Fruit fly (Drosophila melanogaster): ENCODE results near the gene Galk.
A peak's percentile ranks its signal among the peaks of the same experiment; 100 is the strongest.

Galk gene

DNA sequence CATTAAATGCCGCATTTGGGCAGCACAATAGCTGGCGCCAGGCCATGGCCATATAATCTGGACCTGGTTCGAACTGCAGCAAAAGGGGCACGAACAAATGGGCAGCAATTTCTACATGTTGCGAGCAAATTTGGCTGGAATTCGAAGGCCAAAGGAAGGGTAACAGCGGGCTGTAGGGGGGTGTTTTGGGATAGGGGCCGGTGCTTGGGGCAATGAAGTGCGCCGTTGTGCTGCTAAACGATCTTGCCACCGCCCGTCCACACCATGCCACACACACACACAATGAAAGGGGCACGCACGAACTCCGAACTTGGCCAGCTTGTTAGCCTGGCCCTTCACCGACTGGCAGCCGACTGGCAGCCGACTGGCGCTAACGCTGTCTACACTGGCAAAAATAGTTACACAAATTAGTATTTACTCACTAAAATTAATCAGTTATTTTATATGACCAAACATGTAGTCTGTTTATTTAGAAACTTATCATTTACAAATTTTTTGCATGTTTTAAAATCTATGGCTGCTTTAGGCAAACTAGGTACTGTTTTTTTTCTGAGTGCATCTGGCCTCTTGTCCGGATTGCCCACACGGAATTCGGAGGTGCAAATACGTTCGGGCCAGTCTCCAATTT lies 48.2 kb upstream of the Galk start (continued):
- peak; percentile 0 for TF ChIP-seq CG17802 (tag; optimal IDR thresholded peaks at IDR 0.05)
- peak; percentile 63; the same call in 1 of the 2 replicates for TF ChIP-seq sim (GFP tag; IDR thresholded peaks at IDR 0.05)
- TF ChIP-seq CG4282 (GFP tag; optimal IDR thresholded peaks at IDR 0.05): no peak
- no peak for TF ChIP-seq CG3407 (GFP tag; optimal IDR thresholded peaks at IDR 0.05)
- TF ChIP-seq sens-2 (GFP tag; IDR thresholded peaks at IDR 0.05): peak; percentile 48; the same call in 1 of the 2 replicates
- TF ChIP-seq so (GFP tag; IDR thresholded peaks at IDR 0.05): peak; percentile 76
- no peak for TF ChIP-seq sd (tag; optimal IDR thresholded peaks at IDR 0.05)
- TF ChIP-seq CG4328 (GFP tag; optimal IDR thresholded peaks at IDR 0.05): peak; percentile 24
- peak; percentile 35 for TF ChIP-seq CG1233 (GFP tag; optimal IDR thresholded peaks at IDR 0.05)
- TF ChIP-seq CG13424 (tag; optimal IDR thresholded peaks at IDR 0.05): peak; percentile 38
- peak; percentile 62; the same call in 2 of the 3 replicates for TF ChIP-seq dysf (GFP tag; IDR thresholded peaks at IDR 0.05)
- no peak for TF ChIP-seq hkb (optimal IDR thresholded peaks at IDR 0.05)
- peak; percentile 75 for TF ChIP-seq hkb (GFP tag; IDR thresholded peaks at IDR 0.05)
- TF ChIP-seq crol (GFP tag; IDR thresholded peaks at IDR 0.05): peak; percentile 54; the same call in 1 of the 2 replicates
- peak; percentile 37 for TF ChIP-seq zf30C (GFP tag; optimal IDR thresholded peaks at IDR 0.05)
- no peak for TF ChIP-seq CG10462 (GFP tag; optimal IDR thresholded peaks at IDR 0.05)
- TF ChIP-seq CG5953 (GFP tag; IDR thresholded peaks at IDR 0.05): peak; percentile 39; the same call in 1 of the 2 replicates
- no peak for TF ChIP-seq abd-A (tag; optimal IDR thresholded peaks at IDR 0.05)
- 0 out of 2 replicates have a peak, but pooled peaks have one; percentile 28 for TF ChIP-seq Nf-YA (GFP tag; IDR thresholded peaks at IDR 0.05)
- TF ChIP-seq Fer2 (tag; optimal IDR thresholded peaks at IDR 0.05): no peak
- no peak for TF ChIP-seq CG9932 (GFP tag; IDR thresholded peaks at IDR 0.05)
- TF ChIP-seq sisA (GFP tag; IDR thresholded peaks at IDR 0.05): peak; percentile 80
- TF ChIP-seq ac (GFP tag; optimal IDR thresholded peaks at IDR 0.05): peak; percentile 37
- no peak for TF ChIP-seq CG16813 (GFP tag; IDR thresholded peaks at IDR 0.05; ENCODE audit: partially characterized antibody)
- peak; percentile 94 for TF ChIP-seq sens (GFP tag)
- peak; percentile 35; the same call in 1 of the 2 replicates for TF ChIP-seq CG6272 (GFP tag; IDR thresholded peaks at IDR 0.05)
- peak; percentile 30 for TF ChIP-seq CG15011 (GFP tag; optimal IDR thresholded peaks at IDR 0.05)
- TF ChIP-seq Gsc (GFP tag; IDR thresholded peaks at IDR 0.05): peak; percentile 49; the same call in 1 of the 2 replicates
- no peak for TF ChIP-seq Kr (GFP tag; optimal IDR thresholded peaks at IDR 0.05)
- TF ChIP-seq CG1024 (GFP tag; IDR thresholded peaks at IDR 0.05): peak; percentile 63
- TF ChIP-seq Adf1 (GFP tag; IDR thresholded peaks at IDR 0.05): no peak
- no peak for TF ChIP-seq MBD-R2 (GFP tag; IDR thresholded peaks at IDR 0.05)
- TF ChIP-seq gem (tag; optimal IDR thresholded peaks at IDR 0.05): peak; percentile 30
- 0 out of 3 replicates have a peak, but pooled peaks have one; percentile 5 for TF ChIP-seq CG3726 (GFP tag; IDR thresholded peaks at IDR 0.05)
- peak; percentile 66 for TF ChIP-seq nmo (GFP tag; optimal IDR thresholded peaks at IDR 0.05)
- peak; percentile 85 for TF ChIP-seq CG2712 (tag; optimal IDR thresholded peaks at IDR 0.05)
- no peak for TF ChIP-seq Mad (GFP tag; optimal IDR thresholded peaks at IDR 0.05)
- TF ChIP-seq CG30403 (GFP tag; optimal IDR thresholded peaks at IDR 0.05): no peak
- TF ChIP-seq CG6683 (GFP tag; optimal IDR thresholded peaks at IDR 0.05): no peak
- TF ChIP-seq bbx (GFP tag; IDR thresholded peaks at IDR 0.05; ENCODE audit: partially characterized antibody): no peak
- TF ChIP-seq CG10147 (GFP tag; optimal IDR thresholded peaks at IDR 0.05): peak; percentile 25
- TF ChIP-seq Neu2 (GFP tag; optimal IDR thresholded peaks at IDR 0.05; ENCODE audit: borderline replicate concordance): peak; percentile 24
- peak; percentile 82 for TF ChIP-seq CG6689 (GFP tag; IDR thresholded peaks at IDR 0.05)
- no peak for TF ChIP-seq CG7963 (GFP tag; IDR thresholded peaks at IDR 0.05; ENCODE audit: partially characterized antibody)
- TF ChIP-seq vvl (GFP tag; IDR thresholded peaks at IDR 0.05): peak; percentile 81
- peak; percentile 19 for TF ChIP-seq Meics (GFP tag; optimal IDR thresholded peaks at IDR 0.05)
- TF ChIP-seq slbo (GFP tag; IDR thresholded peaks at IDR 0.05): peak; percentile 37; the same call in 1 of the 2 replicates
- peak; percentile 83 for TF ChIP-seq CG14710 (tag; optimal IDR thresholded peaks at IDR 0.05)
- TF ChIP-seq ems (GFP tag; optimal IDR thresholded peaks at IDR 0.05): no peak
- peak; percentile 73 for TF ChIP-seq CG18476 (GFP tag; optimal IDR thresholded peaks at IDR 0.05)
